Worm (Caenorhabditis elegans): ENCODE measurements around the gene psme-3.
A peak's percentile ranks its signal among the peaks of the same experiment; 100 is the strongest.

DNA sequence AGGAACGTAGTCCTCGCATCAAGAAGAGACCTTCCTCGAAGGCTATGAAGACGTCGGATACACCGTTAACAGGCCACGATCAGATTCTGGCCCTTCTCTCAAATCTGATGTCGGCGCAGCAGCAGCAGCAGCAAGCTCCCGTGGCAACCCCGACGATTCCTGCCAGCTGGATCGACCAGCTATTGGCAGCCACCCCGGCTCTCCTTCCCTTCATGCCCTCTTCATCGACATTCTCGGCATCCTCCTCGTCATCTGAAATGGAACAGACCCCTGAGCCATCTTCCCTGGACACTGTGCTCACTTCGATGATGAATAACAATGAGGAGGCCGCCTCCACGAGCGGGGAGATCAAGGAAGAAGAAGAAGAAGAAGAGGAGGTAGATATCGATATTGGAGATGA is 6.3 kb upstream of the psme-3 start:
- TF ChIP-seq nhr-232 (tag; optimal IDR thresholded peaks at IDR 0.05): no peak
- TF ChIP-seq sox-2 (GFP tag; IDR thresholded peaks at IDR 0.05): no peak
- no peak for TF ChIP-seq ceh-48 (tag; optimal IDR thresholded peaks at IDR 0.05)
- TF ChIP-seq pqm-1 (tag; optimal IDR thresholded peaks at IDR 0.05): no peak
- no peak for TF ChIP-seq fkh-10 (GFP tag; optimal IDR thresholded peaks at IDR 0.05)
- peak; percentile 86 for TF ChIP-seq elt-4 (tag; optimal IDR thresholded peaks at IDR 0.05)
- no peak for TF ChIP-seq ama-1 (optimal IDR thresholded peaks at IDR 0.05)
- TF ChIP-seq unc-55 (GFP tag; optimal IDR thresholded peaks at IDR 0.05): no peak
- no peak for TF ChIP-seq pha-4 (tag; optimal IDR thresholded peaks at IDR 0.05)

All from whole organism, late embryonic.